Worm (Caenorhabditis elegans): ENCODE data around the gene tbcc-1.

The tbcc-1 gene

DNA sequence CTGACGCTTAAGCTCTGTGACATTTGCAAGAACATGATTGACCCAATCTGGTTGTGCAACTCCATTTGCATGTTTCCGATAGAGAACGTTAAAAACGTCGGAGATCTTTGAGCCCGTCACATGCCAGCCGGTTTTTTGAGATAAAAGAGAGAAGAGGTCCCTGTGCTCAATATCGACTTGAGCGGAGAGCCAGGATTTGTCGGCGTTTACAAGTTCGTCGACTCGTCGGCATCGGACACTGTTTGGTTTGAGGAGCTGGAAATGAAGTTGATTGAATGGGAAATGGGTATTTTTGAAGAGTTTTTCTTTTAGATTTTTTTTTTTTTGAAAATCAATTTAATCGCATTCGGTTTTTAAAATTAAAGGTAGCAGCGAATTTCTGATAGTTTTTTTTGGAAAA lies 30.1 kb upstream of the tbcc-1 start:
- TF ChIP-seq snpc-4 (tag; optimal IDR thresholded peaks at IDR 0.05) (no peak), unc-62 (GFP tag; optimal IDR thresholded peaks at IDR 0.05) (no peak), pha-4 (tag; optimal IDR thresholded peaks at IDR 0.05) (no peak), lin-32 (GFP tag; optimal IDR thresholded peaks at IDR 0.05) (no peak), hlh-1 (tag; optimal IDR thresholded peaks at IDR 0.05) (no peak), zip-8 (tag; optimal IDR thresholded peaks at IDR 0.05) (no peak), unc-39 (tag; optimal IDR thresholded peaks at IDR 0.05) (no peak), bed-3 (GFP tag; optimal IDR thresholded peaks at IDR 0.05) (no peak), mep-1 (tag; optimal IDR thresholded peaks at IDR 0.05) (no peak), blmp-1 (tag; optimal IDR thresholded peaks at IDR 0.05) (no peak), flh-1 (GFP tag; optimal IDR thresholded peaks at IDR 0.05) (no peak), drap-1 (GFP tag; optimal IDR thresholded peaks at IDR 0.05) (no peak), mab-5 (tag; optimal IDR thresholded peaks at IDR 0.05) (no peak), sem-2 (GFP tag; optimal IDR thresholded peaks at IDR 0.05) (no peak), sptf-1 (tag; optimal IDR thresholded peaks at IDR 0.05) (no peak), ces-1 (GFP tag; optimal IDR thresholded peaks at IDR 0.05) (no peak), nhr-2 (tag; optimal IDR thresholded peaks at IDR 0.05) (no peak), elt-1 (tag; optimal IDR thresholded peaks at IDR 0.05; ENCODE audit: borderline replicate concordance, insufficient read depth) (no peak), tbx-8 (GFP tag; optimal IDR thresholded peaks at IDR 0.05) (no peak)

DNA sequence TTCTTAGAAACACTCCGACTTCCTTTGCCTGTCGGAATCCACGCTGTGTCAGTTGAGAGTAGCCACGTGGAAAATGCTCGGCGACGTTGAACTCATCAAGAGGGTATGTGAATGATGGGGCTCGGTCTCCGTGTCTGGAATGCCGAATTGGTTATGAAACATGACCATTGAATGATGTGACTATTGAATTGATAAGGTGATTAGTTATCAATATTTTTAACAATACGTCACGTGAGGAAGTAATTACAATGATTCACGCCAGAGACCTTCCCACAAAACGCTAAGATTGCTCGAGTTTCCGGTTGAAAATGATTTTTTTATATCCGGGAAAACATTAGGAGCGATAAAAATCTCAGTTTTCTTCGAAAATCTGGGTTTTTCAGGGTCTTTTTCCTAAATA lies 28.9 kb upstream of the tbcc-1 start:
- no peak for TF ChIP-seq sptf-1 (tag; optimal IDR thresholded peaks at IDR 0.05)
- TF ChIP-seq elt-3 (tag; optimal IDR thresholded peaks at IDR 0.05): no peak
- TF ChIP-seq ztf-11 (tag; optimal IDR thresholded peaks at IDR 0.05): no peak

DNA sequence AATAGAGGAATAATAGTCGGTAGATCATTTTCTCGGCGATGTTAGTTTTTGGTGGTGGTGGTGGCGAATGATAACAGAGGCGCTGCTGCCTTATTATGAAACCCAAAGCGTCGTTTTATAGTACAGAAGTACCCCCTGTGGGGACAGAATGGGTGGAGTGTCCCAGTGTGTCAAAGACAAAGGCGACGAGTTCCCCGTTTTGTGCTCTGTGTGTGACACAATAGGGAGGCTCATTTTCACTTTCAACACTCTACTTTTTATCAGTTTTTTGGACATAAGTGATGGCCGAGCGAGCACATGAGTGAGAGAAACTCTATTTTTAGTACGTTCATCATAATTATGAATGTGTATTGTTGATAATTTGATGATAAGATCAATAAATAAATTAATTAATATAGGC lies 27.5 kb upstream of the tbcc-1 start, which contains the start of gene pho-9:
Gene pho-9 (minus strand): TSS at position 91 of the 400 bp plus-strand sequence.
- TF ChIP-seq elt-1 (tag; optimal IDR thresholded peaks at IDR 0.05; ENCODE audit: borderline replicate concordance, insufficient read depth): no peak
- no peak for TF ChIP-seq ces-1 (GFP tag; optimal IDR thresholded peaks at IDR 0.05)
- no peak for TF ChIP-seq bed-3 (GFP tag; optimal IDR thresholded peaks at IDR 0.05)
- TF ChIP-seq ztf-11 (tag; optimal IDR thresholded peaks at IDR 0.05): no peak
- no peak for TF ChIP-seq unc-39 (tag; optimal IDR thresholded peaks at IDR 0.05)
- TF ChIP-seq nhr-2 (tag; optimal IDR thresholded peaks at IDR 0.05): no peak
- no peak for TF ChIP-seq nhr-76 (tag; optimal IDR thresholded peaks at IDR 0.05)
- no peak for TF ChIP-seq nhr-12 (tag; optimal IDR thresholded peaks at IDR 0.05)
- TF ChIP-seq unc-120 (tag; optimal IDR thresholded peaks at IDR 0.05; ENCODE audit: poor library complexity, severe bottlenecking): no peak

DNA sequence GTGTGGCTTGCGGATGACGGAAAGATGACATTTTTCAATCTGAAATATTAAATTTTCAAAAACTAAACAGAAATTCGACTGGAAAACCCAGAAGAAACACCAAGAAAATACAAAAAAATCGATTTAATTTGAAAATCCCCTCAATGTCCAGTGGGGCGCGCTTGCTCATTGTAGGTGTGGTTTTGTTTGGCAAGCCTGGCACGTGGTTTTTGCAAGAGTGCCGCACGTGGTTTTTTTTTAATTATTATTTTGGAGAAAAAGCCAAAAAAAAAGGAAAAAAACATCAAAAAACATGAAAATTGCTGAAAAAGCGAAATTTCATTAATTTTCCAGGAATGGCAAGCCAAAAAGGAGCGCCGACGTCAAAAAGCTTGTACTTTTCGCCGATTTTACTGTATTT lies 19.6 kb upstream of the tbcc-1 start, which contains the start of gene swsn-3:
Gene swsn-3 (minus strand): TSS at position 45 of the 400 bp plus-strand sequence.
- TF ChIP-seq elt-1 (tag; optimal IDR thresholded peaks at IDR 0.05; ENCODE audit: borderline replicate concordance, insufficient read depth) (peak; percentile 22), ceh-39 (tag; optimal IDR thresholded peaks at IDR 0.05) (peak; percentile 90), pha-4 (tag; optimal IDR thresholded peaks at IDR 0.05) (peak; percentile 79), lin-32 (GFP tag; optimal IDR thresholded peaks at IDR 0.05) (no peak), elt-3 (tag; optimal IDR thresholded peaks at IDR 0.05) (peak; percentile 38), nhr-28 (tag; optimal IDR thresholded peaks at IDR 0.05) (peak; percentile 39), flh-1 (GFP tag; optimal IDR thresholded peaks at IDR 0.05) (peak; percentile 61), lin-13 (tag; optimal IDR thresholded peaks at IDR 0.05) (peak; percentile 90), ham-2 (GFP tag; optimal IDR thresholded peaks at IDR 0.05) (peak; percentile 63), nhr-76 (tag; optimal IDR thresholded peaks at IDR 0.05) (peak; percentile 56), mep-1 (tag; optimal IDR thresholded peaks at IDR 0.05) (peak; percentile 93), drap-1 (GFP tag; optimal IDR thresholded peaks at IDR 0.05) (peak; percentile 76), mab-5 (tag; optimal IDR thresholded peaks at IDR 0.05) (peak; percentile 80), zip-8 (tag; optimal IDR thresholded peaks at IDR 0.05) (no peak), bed-3 (GFP tag; optimal IDR thresholded peaks at IDR 0.05) (peak; percentile 68), nhr-12 (tag; optimal IDR thresholded peaks at IDR 0.05) (peak; percentile 60), ztf-11 (tag; optimal IDR thresholded peaks at IDR 0.05) (peak; percentile 88), hlh-1 (tag; optimal IDR thresholded peaks at IDR 0.05) (peak; percentile 78), unc-39 (tag; optimal IDR thresholded peaks at IDR 0.05) (peak; percentile 64), snpc-4 (tag; optimal IDR thresholded peaks at IDR 0.05) (no peak), blmp-1 (tag; optimal IDR thresholded peaks at IDR 0.05) (peak; percentile 9), lsy-2 (tag; optimal IDR thresholded peaks at IDR 0.05) (peak; percentile 84), nhr-2 (tag; optimal IDR thresholded peaks at IDR 0.05) (peak; percentile 36), unc-62 (GFP tag; optimal IDR thresholded peaks at IDR 0.05) (peak; percentile 46), M03D4.4 (tag; optimal IDR thresholded peaks at IDR 0.05) (peak; percentile 89), unc-120 (tag; optimal IDR thresholded peaks at IDR 0.05; ENCODE audit: poor library complexity, severe bottlenecking) (peak; percentile 88), ces-1 (GFP tag; optimal IDR thresholded peaks at IDR 0.05) (peak; percentile 88), mls-2 (tag; optimal IDR thresholded peaks at IDR 0.05) (peak; percentile 93), nhr-237 (tag; optimal IDR thresholded peaks at IDR 0.05) (peak; percentile 94), tbx-8 (GFP tag; optimal IDR thresholded peaks at IDR 0.05) (peak; percentile 79), sem-2 (GFP tag; optimal IDR thresholded peaks at IDR 0.05) (peak; percentile 58), sptf-1 (tag; optimal IDR thresholded peaks at IDR 0.05) (peak; percentile 92), ceh-83 (GFP tag; optimal IDR thresholded peaks at IDR 0.05) (peak; percentile 88), cnd-1 (tag; optimal IDR thresholded peaks at IDR 0.05) (peak; percentile 59), ceh-43 (GFP tag; optimal IDR thresholded peaks at IDR 0.05) (peak; percentile 95)
